Worm (Caenorhabditis elegans) whole organism, L4 larva: ENCODE results near the gene Y53C12A.10.

Source experiments
- F44E2.7 ChIP-seq: fragments of 200-800 bp; sonication (Bioruptor generic); IDR thresholded peaks from 2 replicates; pipeline ENCODE4 v2.1.2; 2022; ENCODE audit warnings: missing genetic modification characterization, missing compliant biosample characterization
- T26A8.4 ChIP-seq: fragments of 200-800 bp; sonication (Bioruptor generic); IDR thresholded peaks from 2 replicates; pipeline ENCODE4 v1.3.6; 2022; ENCODE audit warnings: missing genetic modification characterization, missing compliant biosample characterization
- Y105C5A.15 ChIP-seq: fragments of 200-800 bp; sonication (Bioruptor generic); IDR thresholded peaks from 2 replicates; pipeline ENCODE4 v1.3.6; 2022; ENCODE audit warnings: missing genetic modification characterization, missing compliant biosample characterization
- ama-1 ChIP-seq: fragments of 150-350 bp; optimal IDR thresholded peaks from 2 replicates; lab custom pipeline; 2014; ENCODE audit warnings: inconsistent platforms, mixed read lengths
- arid-1 ChIP-seq: fragments of 200-800 bp; sonication (Bioruptor generic); conservative IDR thresholded peaks from 2 replicates; pipeline ENCODE4 v1.3.6; 2022; ENCODE audit warnings: missing genetic modification reagents, missing genetic modification characterization, missing compliant biosample characterization
- daf-19 ChIP-seq: fragments of 200-800 bp; sonication (Bioruptor generic); conservative IDR thresholded peaks from 2 replicates; pipeline ENCODE4 v1.3.6; 2022; ENCODE audit warnings: missing genetic modification characterization, missing compliant biosample characterization
- daf-8 ChIP-seq: fragments of 200-800 bp; sonication (Bioruptor generic); IDR thresholded peaks from 2 replicates; pipeline ENCODE4 v1.3.6; 2022; ENCODE audit warnings: missing genetic modification characterization, missing compliant biosample characterization
- dmd-9 ChIP-seq: fragments of 200-800 bp; sonication (Bioruptor generic); IDR thresholded peaks from 2 replicates; pipeline ENCODE4 v1.3.6; 2022; ENCODE audit warnings: missing genetic modification reagents, missing genetic modification characterization, missing compliant biosample characterization
- lir-3 ChIP-seq: sonication (generic microtip); optimal IDR thresholded peaks from 2 replicates; lab custom pipeline; 2016; ENCODE audit warnings: mild to moderate bottlenecking, missing genetic modification characterization, missing compliant biosample characterization
- nhr-102 ChIP-seq: sonication (generic microtip); optimal IDR thresholded peaks from 2 replicates; lab custom pipeline; 2016; ENCODE audit warnings: mild to moderate bottlenecking, missing genetic modification characterization, moderate library complexity, missing compliant biosample characterization
- nhr-11 ChIP-seq: fragments of 150-350 bp; optimal IDR thresholded peaks from 2 replicates; lab custom pipeline; 2014; ENCODE audit warnings: missing biosample characterization, missing genetic modification characterization
- spr-3 ChIP-seq: fragments of 200-800 bp; sonication (Bioruptor generic); optimal IDR thresholded peaks from 2 replicates; lab custom pipeline; 2018; ENCODE audit warnings: mild to moderate bottlenecking, missing genetic modification characterization, missing compliant biosample characterization
- unc-62 ChIP-seq, 3 experiments: fragments of 150-350 bp in 1 of 3; sonication (generic microtip); optimal IDR thresholded peaks in 2 of 3; peaks in 1 of 3; 1 replicate in 1 of 3; 2 replicates in 2 of 3; lab custom pipeline; 2014 to 2017; ENCODE audit warnings: missing biosample characterization in 3 of 3, missing genetic modification characterization in 3 of 3, missing genetic modification reagents in 3 of 3, missing genotype in 1 of 3

DNA sequence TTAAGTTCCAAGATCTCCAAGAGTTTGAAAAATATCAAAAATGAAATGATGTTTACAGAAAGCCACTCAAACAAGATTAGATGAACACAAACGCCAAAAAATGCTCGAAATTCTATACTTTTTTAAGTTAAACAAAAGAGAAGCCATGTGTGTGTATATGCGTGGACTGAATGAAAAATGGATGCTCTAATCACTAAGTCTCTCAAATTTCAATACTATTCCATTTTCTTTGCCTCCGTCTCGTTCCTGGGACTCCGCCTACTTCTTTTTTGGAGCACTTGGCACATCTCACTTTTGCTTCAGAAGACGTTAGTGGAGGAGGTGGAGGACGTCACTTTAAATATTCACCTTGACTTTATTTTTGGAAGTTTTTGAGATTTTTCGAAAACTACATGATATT, 24.8 kb downstream of the Y53C12A.10 start:
- TF ChIP-seq nhr-11 (tag; lab: Kevin White, UChicago): no peak
- no peak for TF ChIP-seq spr-3 (GFP tag; lab: Kevin White, UChicago)
- no peak for TF ChIP-seq T26A8.4 (GFP tag; lab: Robert Waterston, UW)
- no peak for TF ChIP-seq arid-1 (GFP tag; lab: Robert Waterston, UW)
- no peak for TF ChIP-seq daf-8 (GFP tag; lab: Robert Waterston, UW)
- TF ChIP-seq F44E2.7: no peak
- TF ChIP-seq ama-1 (lab: Kevin White, UChicago): no peak
- TF ChIP-seq nhr-102 (tag; lab: Kevin White, UChicago): no peak
- no peak for TF ChIP-seq daf-19 (GFP tag; lab: Robert Waterston, UW)
- TF ChIP-seq lir-3: no peak
- no peak for TF ChIP-seq unc-62 (GFP tag; optimal IDR thresholded peaks at IDR 0.05 in 1 of 2; lab: Kevin White, UChicago)
- TF ChIP-seq unc-62 (tag; optimal IDR thresholded peaks at IDR 0.05; lab: Kevin White, UChicago): no peak
- no peak for TF ChIP-seq Y105C5A.15
- no peak for TF ChIP-seq dmd-9 (GFP tag; lab: Robert Waterston, UW)
